Worm (Caenorhabditis elegans) whole organism, L1 larva: ENCODE measurements around the gene enol-1.

Experiments
- blmp-1 ChIP-seq: fragments of 150-350 bp; optimal IDR thresholded peaks from 2 replicates; lab custom pipeline; 2014; ENCODE audit warnings: missing biosample characterization, missing genetic modification characterization
- dpl-1 ChIP-seq, 3 experiments: fragments of 150-350 bp in 2 of 3; sonication (generic microtip) in 1 of 3; optimal IDR thresholded peaks; 2 replicates each; lab custom pipeline; 2014 to 2017; ENCODE audit warnings: missing biosample characterization in 3 of 3, missing genetic modification characterization in 3 of 3, missing genetic modification reagents in 3 of 3
- efl-1 ChIP-seq, 4 experiments: fragments of 150-350 bp; optimal IDR thresholded peaks in 3 of 4; peaks in 1 of 4; 1 replicate in 1 of 4; 2 replicates in 3 of 4; lab custom pipeline; 2014; ENCODE audit warnings: missing biosample characterization in 2 of 4, missing genetic modification characterization in 2 of 4, missing genetic modification reagents in 2 of 4
- elt-2 ChIP-seq: sonication (generic microtip); optimal IDR thresholded peaks from 2 replicates; lab custom pipeline; 2016; ENCODE audit warnings: missing genetic modification characterization, mild to moderate bottlenecking, inconsistent platforms, missing compliant biosample characterization, missing genetic modification reagents
- elt-3 ChIP-seq, 6 experiments: fragments of 150-350 bp in 1 of 6; sonication (generic microtip); optimal IDR thresholded peaks; 2 replicates each; lab custom pipeline; 2017 to 2018; ENCODE audit warnings: missing biosample characterization in 6 of 6, missing genetic modification characterization in 6 of 6, inconsistent platforms in 1 of 6
- fkh-10 ChIP-seq: sonication (generic microtip); optimal IDR thresholded peaks from 2 replicates; lab custom pipeline; 2017; ENCODE audit warnings: missing biosample characterization, missing genetic modification reagents, missing genetic modification characterization
- jun-1 ChIP-seq: fragments of 150-350 bp; optimal IDR thresholded peaks from 2 replicates; lab custom pipeline; 2014; ENCODE audit warnings: missing biosample characterization, missing genetic modification reagents, missing genetic modification characterization
- lin-35 ChIP-seq, 2 experiments: fragments of 150-350 bp; optimal IDR thresholded peaks; 2 replicates each; lab custom pipeline; 2014; ENCODE audit warnings: missing biosample characterization in 2 of 2, missing genetic modification characterization in 2 of 2, missing genetic modification reagents in 2 of 2
- lsy-2 ChIP-seq, 2 experiments: fragments of 150-350 bp; optimal IDR thresholded peaks; 2 replicates each; lab custom pipeline; 2014; ENCODE audit warnings: missing biosample characterization in 2 of 2, missing genetic modification characterization in 2 of 2
- mep-1 ChIP-seq: fragments of 150-350 bp; optimal IDR thresholded peaks from 2 replicates; lab custom pipeline; 2014; ENCODE audit warnings: missing biosample characterization, missing genetic modification characterization
- nhr-20 ChIP-seq: sonication (generic microtip); optimal IDR thresholded peaks from 2 replicates; lab custom pipeline; 2016; ENCODE audit warnings: mild to moderate bottlenecking, missing genetic modification characterization, missing compliant biosample characterization
- nhr-47 ChIP-seq: sonication (generic microtip); optimal IDR thresholded peaks from 2 replicates; lab custom pipeline; 2016; ENCODE audit warnings: mild to moderate bottlenecking, missing genetic modification characterization, moderate library complexity, missing compliant biosample characterization
- nhr-71 ChIP-seq: sonication (generic microtip); optimal IDR thresholded peaks from 2 replicates; lab custom pipeline; 2016; ENCODE audit warnings: mild to moderate bottlenecking, missing genetic modification characterization, moderate library complexity, missing compliant biosample characterization
- skn-1 ChIP-seq: fragments of 150-350 bp; optimal IDR thresholded peaks from 2 replicates; lab custom pipeline; 2014; ENCODE audit warnings: missing biosample characterization, missing genetic modification characterization
- swsn-7 ChIP-seq: sonication (generic microtip); optimal IDR thresholded peaks from 2 replicates; lab custom pipeline; 2016; ENCODE audit warnings: missing genetic modification characterization, missing compliant biosample characterization
- xbp-1 ChIP-seq: sonication (generic microtip); optimal IDR thresholded peaks from 2 replicates; lab custom pipeline; 2016; ENCODE audit warnings: missing genetic modification characterization, missing compliant biosample characterization

enol-1 gene

DNA sequence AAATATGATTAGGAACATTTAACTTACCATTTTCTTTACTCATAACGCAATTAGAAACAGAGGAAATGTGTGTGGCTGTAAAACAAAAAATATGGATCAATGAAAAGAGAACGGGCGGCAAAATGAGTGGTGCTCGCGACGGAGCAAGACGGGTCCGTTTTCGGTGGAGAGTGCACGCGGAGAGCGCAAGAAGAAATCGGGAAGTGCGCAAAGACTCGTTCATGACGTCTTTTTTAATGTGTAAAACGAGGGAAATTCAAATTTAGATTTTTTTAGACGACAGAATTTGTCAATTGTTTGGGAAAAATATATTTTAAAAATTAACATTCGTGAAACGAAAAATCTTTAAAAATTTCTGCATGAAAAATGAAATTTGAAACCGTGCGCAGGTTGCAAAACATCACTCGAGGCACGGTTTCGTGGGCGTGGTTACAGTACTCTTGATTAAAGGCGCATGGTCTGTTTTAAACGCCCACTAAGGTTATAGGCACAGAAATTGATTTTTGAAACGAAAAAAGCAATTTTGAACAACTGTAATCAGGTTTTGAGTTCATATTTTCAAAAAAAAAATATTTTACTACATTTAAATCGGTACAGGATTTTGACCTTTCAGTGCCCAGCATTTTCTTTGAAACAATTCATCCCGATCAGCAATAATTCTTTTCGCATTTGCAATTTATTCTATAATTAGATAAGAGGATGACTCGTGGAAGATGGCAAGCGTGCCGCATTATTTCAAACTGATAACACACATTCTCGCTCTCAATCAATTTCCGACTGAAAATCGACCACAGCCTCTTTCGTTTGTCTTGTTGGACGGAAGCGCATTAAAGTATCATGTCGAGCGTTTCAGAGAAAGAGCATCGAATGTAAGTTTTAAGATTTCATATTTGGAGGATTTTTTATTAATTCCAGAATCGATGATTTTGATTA lies 38.7 kb downstream of the enol-1 start, which contains the start of the genes szy-20 and C18E9.5 (continued):
- TF ChIP-seq fkh-10 (peak; percentile 46), nhr-20 (tag; lab: Kevin White, UChicago) (peak; percentile 87), xbp-1 (tag; lab: Kevin White, UChicago) (peak; percentile 84)

DNA sequence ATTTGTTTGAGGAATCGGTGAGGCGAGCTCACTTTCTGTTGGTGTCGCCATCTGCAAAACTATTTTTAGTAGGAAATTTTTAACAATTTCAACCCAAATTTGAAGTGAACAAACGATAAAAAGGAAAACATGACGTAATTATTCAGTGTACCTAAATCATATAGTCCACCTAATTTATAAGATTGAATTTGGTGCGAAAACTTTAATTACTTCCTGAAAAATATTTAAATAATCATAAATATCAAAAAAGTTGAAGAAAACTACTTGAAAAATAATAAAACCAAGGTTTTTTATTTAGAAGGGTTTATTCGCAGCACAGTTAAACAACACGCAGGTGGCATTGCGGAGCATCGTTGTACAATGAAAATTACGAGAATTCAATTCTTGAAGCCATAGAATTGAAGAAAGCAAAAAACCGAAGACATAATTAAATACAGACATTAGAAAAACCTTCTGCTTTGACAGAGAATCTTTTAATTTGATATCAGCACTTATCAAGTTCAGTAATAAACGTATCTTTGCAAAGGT lies 42.8 kb downstream of the enol-1 start, which contains the start of gene tomm-40:
tomm-40 (minus strand) TSS at position 51 of the 528 bp plus-strand sequence.
- TF ChIP-seq efl-1 (optimal IDR thresholded peaks at IDR 0.05; lab: Kevin White, UChicago) = peak; percentile 49 to 51
- TF ChIP-seq efl-1 (GFP tag; optimal IDR thresholded peaks at IDR 0.05 in 1 of 2; lab: Kevin White, UChicago) = peak; percentile 55 to 93
- peak in 1 of 2 experiments; percentile 55 for TF ChIP-seq lin-35 (GFP tag; optimal IDR thresholded peaks at IDR 0.05; lab: Kevin White, UChicago)
- TF ChIP-seq swsn-7 = peak; percentile 13
- TF ChIP-seq nhr-20 (tag; lab: Kevin White, UChicago) = peak; percentile 3
- TF ChIP-seq elt-3 (tag; optimal IDR thresholded peaks at IDR 0.05; lab: Kevin White, UChicago) = no peak
- no peak for TF ChIP-seq jun-1 (tag; lab: Kevin White, UChicago)
- TF ChIP-seq dpl-1 (GFP tag; optimal IDR thresholded peaks at IDR 0.05; lab: Kevin White, UChicago) = peak; percentile 27 to 59 (median 48)
- peak; percentile 31 for TF ChIP-seq nhr-71 (tag; lab: Kevin White, UChicago)
- TF ChIP-seq lsy-2 (tag; optimal IDR thresholded peaks at IDR 0.05; lab: Kevin White, UChicago) = peak; percentile 34 to 51
- no peak for TF ChIP-seq elt-2 (tag; lab: Kevin White, UChicago)
- peak; percentile 40 for TF ChIP-seq mep-1
- peak; percentile 12 for TF ChIP-seq blmp-1 (tag; lab: Kevin White, UChicago)
- no peak for TF ChIP-seq nhr-47
- peak; percentile 5 for TF ChIP-seq skn-1 (tag; lab: Kevin White, UChicago)

DNA sequence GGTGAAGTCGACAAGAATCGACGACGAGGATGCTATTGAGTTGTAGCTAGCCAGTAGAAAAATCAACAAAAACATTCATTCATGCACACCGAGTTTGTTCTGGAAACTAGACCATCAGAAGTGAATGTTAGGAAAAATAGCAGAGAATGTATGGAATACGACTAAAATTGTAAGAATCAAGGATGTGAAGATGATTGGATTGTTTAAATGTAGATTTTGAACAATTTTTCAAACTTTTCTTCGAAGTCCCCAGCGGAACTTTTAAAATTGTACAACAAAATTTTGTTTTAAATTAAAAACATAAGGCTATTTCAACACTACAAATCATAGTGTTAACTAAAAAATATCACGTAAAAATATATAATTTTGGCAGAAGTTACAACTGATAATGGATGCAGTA lies 51.9 kb downstream of the enol-1 start, which contains the start of gene C18E9.7:
C18E9.7 (minus strand) TSS at position 101 of the 400 bp plus-strand sequence.
- TF ChIP-seq mep-1 = no peak
